Worm (Caenorhabditis elegans) whole organism, L2 larva: ENCODE data around the gene T16A9.3.

Experiments
- C34F6.9 ChIP-seq: fragments of 150-350 bp; optimal IDR thresholded peaks from 2 replicates; lab custom pipeline; 2014; ENCODE audit warnings: missing biosample characterization, missing genetic modification characterization
- F13H6.1 ChIP-seq: sonication (generic microtip); optimal IDR thresholded peaks from 2 replicates; lab custom pipeline; 2016; ENCODE audit warnings: missing genetic modification characterization, missing compliant biosample characterization
- Y55F3AM.14 ChIP-seq: fragments of 200-800 bp; sonication (Bioruptor generic); optimal IDR thresholded peaks from 2 replicates; lab custom pipeline; 2018; ENCODE audit warnings: mild to moderate bottlenecking, missing genetic modification characterization, missing compliant biosample characterization
- ZK546.5 ChIP-seq: sonication (generic microtip); optimal IDR thresholded peaks from 2 replicates; lab custom pipeline; 2017; ENCODE audit warnings: missing biosample characterization, missing genetic modification characterization
- alr-1 ChIP-seq: fragments of 150-350 bp; optimal IDR thresholded peaks from 2 replicates; lab custom pipeline; 2014; ENCODE audit warnings: missing biosample characterization, missing genetic modification characterization
- aly-2 ChIP-seq: fragments of 150-350 bp; optimal IDR thresholded peaks from 2 replicates; lab custom pipeline; 2014; ENCODE audit warnings: missing biosample characterization, missing genetic modification characterization
- ama-1 ChIP-seq: fragments of 150-350 bp; optimal IDR thresholded peaks from 2 replicates; lab custom pipeline; 2018; ENCODE audit warnings: inconsistent platforms
- blmp-1 ChIP-seq: sonication (generic microtip); optimal IDR thresholded peaks from 2 replicates; lab custom pipeline; 2017; ENCODE audit warnings: missing genetic modification characterization, mild to moderate bottlenecking, missing compliant biosample characterization, antibody characterized with exemption, moderate library complexity; ENCODE audit not compliant: insufficient read depth
- ceh-16 ChIP-seq: fragments of 150-350 bp; optimal IDR thresholded peaks from 2 replicates; lab custom pipeline; 2014; ENCODE audit warnings: missing biosample characterization, missing genetic modification characterization
- ceh-82 ChIP-seq: fragments of 150-350 bp; optimal IDR thresholded peaks from 2 replicates; lab custom pipeline; 2014; ENCODE audit warnings: missing biosample characterization, missing genetic modification characterization
- crh-2 ChIP-seq: sonication (generic microtip); optimal IDR thresholded peaks from 2 replicates; lab custom pipeline; 2017; ENCODE audit warnings: missing biosample characterization, missing genetic modification characterization
- egl-27 ChIP-seq: sonication (generic microtip); optimal IDR thresholded peaks from 3 replicates; lab custom pipeline; 2017; ENCODE audit warnings: missing biosample characterization, missing genetic modification reagents, missing genetic modification characterization
- elt-1 ChIP-seq: fragments of 150-350 bp; optimal IDR thresholded peaks from 2 replicates; lab custom pipeline; 2014; ENCODE audit warnings: missing biosample characterization, missing genetic modification characterization
- elt-3 ChIP-seq: sonication (generic microtip); optimal IDR thresholded peaks from 2 replicates; lab custom pipeline; 2017; ENCODE audit warnings: missing biosample characterization, missing genetic modification characterization
- fos-1 ChIP-seq: fragments of 150-350 bp; optimal IDR thresholded peaks from 2 replicates; lab custom pipeline; 2014; ENCODE audit warnings: missing biosample characterization, missing genetic modification characterization
- gmeb-1 ChIP-seq: fragments of 150-350 bp; optimal IDR thresholded peaks from 2 replicates; lab custom pipeline; 2014; ENCODE audit warnings: missing biosample characterization, missing genetic modification characterization
- lin-11 ChIP-seq: fragments of 150-350 bp; sonication (generic microtip); optimal IDR thresholded peaks from 2 replicates; lab custom pipeline; 2014; ENCODE audit warnings: missing biosample characterization, missing genetic modification characterization, inconsistent platforms, mixed read lengths
- lin-13 ChIP-seq: fragments of 150-350 bp; optimal IDR thresholded peaks from 2 replicates; lab custom pipeline; 2014; ENCODE audit warnings: missing biosample characterization, missing genetic modification reagents, missing genetic modification characterization
- lsy-2 ChIP-seq, 2 experiments: fragments of 150-350 bp in 1 of 2; sonication (generic microtip) in 1 of 2; optimal IDR thresholded peaks; 2 replicates each; lab custom pipeline; 2014 to 2017; ENCODE audit warnings: missing biosample characterization in 2 of 2, missing genetic modification characterization in 2 of 2
- mdl-1 ChIP-seq, 2 experiments: fragments of 150-350 bp in 1 of 2; sonication (generic microtip) in 1 of 2; optimal IDR thresholded peaks; 2 replicates each; lab custom pipeline; 2017; ENCODE audit warnings: missing biosample characterization in 2 of 2, missing genetic modification characterization in 2 of 2
- nhr-10 ChIP-seq: sonication (generic microtip); optimal IDR thresholded peaks from 2 replicates; lab custom pipeline; 2017; ENCODE audit warnings: missing biosample characterization, missing genetic modification characterization
- nhr-11 ChIP-seq: fragments of 150-350 bp; optimal IDR thresholded peaks from 2 replicates; lab custom pipeline; 2014; ENCODE audit warnings: missing biosample characterization, missing genetic modification characterization
- nhr-12 ChIP-seq: fragments of 150-350 bp; optimal IDR thresholded peaks from 2 replicates; lab custom pipeline; 2014; ENCODE audit warnings: missing biosample characterization, missing genetic modification characterization
- nhr-129 ChIP-seq: fragments of 150-350 bp; optimal IDR thresholded peaks from 2 replicates; lab custom pipeline; 2014; ENCODE audit warnings: missing biosample characterization, missing genetic modification characterization
- nhr-21 ChIP-seq: fragments of 150-350 bp; optimal IDR thresholded peaks from 2 replicates; lab custom pipeline; 2014; ENCODE audit warnings: missing biosample characterization, missing genetic modification characterization
- nhr-23 ChIP-seq: fragments of 150-350 bp; optimal IDR thresholded peaks from 2 replicates; lab custom pipeline; 2014; ENCODE audit warnings: missing biosample characterization, missing genetic modification reagents, missing genetic modification characterization
- nhr-237 ChIP-seq: fragments of 150-350 bp; optimal IDR thresholded peaks from 2 replicates; lab custom pipeline; 2014; ENCODE audit warnings: missing biosample characterization, missing genetic modification characterization
- nhr-25 ChIP-seq: fragments of 150-350 bp; sonication (generic microtip); optimal IDR thresholded peaks from 3 replicates; lab custom pipeline; 2014; ENCODE audit warnings: missing biosample characterization, missing genetic modification characterization
- nhr-6 ChIP-seq: fragments of 150-350 bp; optimal IDR thresholded peaks from 2 replicates; lab custom pipeline; 2014; ENCODE audit warnings: missing biosample characterization, missing genetic modification characterization
- nhr-77 ChIP-seq: fragments of 150-350 bp; optimal IDR thresholded peaks from 2 replicates; lab custom pipeline; 2014; ENCODE audit warnings: missing biosample characterization, missing genetic modification characterization
- peb-1 ChIP-seq: fragments of 150-350 bp; optimal IDR thresholded peaks from 2 replicates; lab custom pipeline; 2014; ENCODE audit warnings: missing biosample characterization, missing genetic modification characterization
- sem-4 ChIP-seq: fragments of 150-350 bp; optimal IDR thresholded peaks from 2 replicates; lab custom pipeline; 2014; ENCODE audit warnings: missing biosample characterization, missing genetic modification reagents, missing genetic modification characterization
- skn-1 ChIP-seq: sonication (generic microtip); optimal IDR thresholded peaks from 2 replicates; lab custom pipeline; 2017; ENCODE audit warnings: missing biosample characterization, missing genetic modification characterization
- sma-3 ChIP-seq: sonication (generic microtip); optimal IDR thresholded peaks from 2 replicates; lab custom pipeline; 2016; ENCODE audit warnings: missing genetic modification reagents, missing genetic modification characterization, missing compliant biosample characterization
- sma-9 ChIP-seq, 2 experiments: fragments of 150-350 bp in 1 of 2; sonication (generic microtip) in 1 of 2; optimal IDR thresholded peaks; 2 replicates each; lab custom pipeline; 2014 to 2016; ENCODE audit warnings: missing genetic modification characterization in 2 of 2, mild to moderate bottlenecking in 1 of 2, missing biosample characterization in 1 of 2, missing compliant biosample characterization in 1 of 2, missing genetic modification reagents in 1 of 2, moderate library complexity in 1 of 2
- snpc-4 ChIP-seq: fragments of 150-350 bp; optimal IDR thresholded peaks from 2 replicates; lab custom pipeline; 2014; ENCODE audit warnings: missing biosample characterization, missing genetic modification characterization
- unc-39 ChIP-seq: fragments of 150-350 bp; optimal IDR thresholded peaks from 2 replicates; lab custom pipeline; 2014; ENCODE audit warnings: missing biosample characterization, missing genetic modification characterization
- unc-55 ChIP-seq: fragments of 150-350 bp; sonication (generic microtip); optimal IDR thresholded peaks from 3 replicates; lab custom pipeline; 2014; ENCODE audit warnings: missing biosample characterization, missing genetic modification reagents, missing genetic modification characterization
- unc-62 ChIP-seq: fragments of 150-350 bp; optimal IDR thresholded peaks from 2 replicates; lab custom pipeline; 2014; ENCODE audit warnings: missing biosample characterization, missing genetic modification reagents, missing genetic modification characterization
- zag-1 ChIP-seq: fragments of 150-350 bp; optimal IDR thresholded peaks from 2 replicates; lab custom pipeline; 2014; ENCODE audit warnings: missing biosample characterization, missing genetic modification characterization
- ztf-11 ChIP-seq: sonication (generic microtip); optimal IDR thresholded peaks from 2 replicates; lab custom pipeline; 2017; ENCODE audit warnings: missing biosample characterization, missing genetic modification characterization

T16A9.3 gene

ce11 chrV:14182860-14183259, 22.5 kb upstream of the T16A9.3 start, which contains the start of gene cest-2.3:
Gene cest-2.3, minus strand, starts transcription at chrV:14182960.
- TF ChIP-seq nhr-77 (no peak), nhr-6 (no peak), nhr-12 (tag; lab: Kevin White, UChicago) (no peak), elt-3 (no peak), gmeb-1 (tag; lab: Kevin White, UChicago) (no peak), sma-3 (GFP tag; lab: Kevin White, UChicago) (no peak), ceh-82 (tag; lab: Kevin White, UChicago) (no peak), unc-62 (no peak), mdl-1 (tag; optimal IDR thresholded peaks at IDR 0.05; lab: Kevin White, UChicago) (no peak), nhr-21 (no peak), nhr-23 (tag; lab: Kevin White, UChicago) (no peak), elt-1 (no peak), sma-9 (GFP tag; optimal IDR thresholded peaks at IDR 0.05; lab: Kevin White, UChicago) (no peak), sma-9 (tag; optimal IDR thresholded peaks at IDR 0.05; lab: Kevin White, UChicago) (no peak), alr-1 (tag; lab: Kevin White, UChicago) (no peak), skn-1 (tag; lab: Kevin White, UChicago) (no peak), zag-1 (no peak), nhr-11 (tag; lab: Kevin White, UChicago) (no peak), ZK546.5 (tag; lab: Kevin White, UChicago) (no peak), ceh-16 (no peak), crh-2 (tag; lab: Kevin White, UChicago) (no peak)

DNA sequence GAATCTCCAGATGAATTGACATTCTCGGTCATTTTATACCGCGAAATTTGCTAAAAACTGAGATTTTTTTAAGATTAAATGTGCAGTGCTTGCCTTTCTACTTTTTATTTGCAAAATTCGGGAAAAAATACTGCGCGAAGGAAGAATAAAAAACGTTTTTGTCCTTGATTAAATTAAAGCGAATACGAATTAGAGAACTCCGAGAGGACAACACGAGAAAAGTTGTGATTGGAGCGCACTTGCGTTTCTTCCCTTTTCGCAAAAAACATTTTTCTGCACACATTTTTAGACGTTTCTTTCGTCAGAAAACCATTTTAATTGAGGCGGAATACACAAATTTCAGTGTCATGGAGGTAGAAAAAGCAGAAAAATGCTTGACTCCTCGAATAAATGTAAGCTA, 19.9 kb upstream of the T16A9.3 start, which contains the start of the genes trm-1 and ints-2:
Gene trm-1 (minus strand): TSS at position 175 of the 400 bp plus-strand sequence.
Gene ints-2 (plus strand): TSS at position 249 of the 400 bp plus-strand sequence.
- TF ChIP-seq alr-1 (tag; lab: Kevin White, UChicago), result no peak
- TF ChIP-seq unc-55 (GFP tag; lab: Kevin White, UChicago), result peak; percentile 82
- no peak for TF ChIP-seq nhr-12 (tag; lab: Kevin White, UChicago)
- no peak for TF ChIP-seq nhr-77
- TF ChIP-seq ztf-11 (tag; lab: Kevin White, UChicago), result no peak
- TF ChIP-seq snpc-4 (tag; lab: Kevin White, UChicago), result no peak
- TF ChIP-seq zag-1, result peak; percentile 42
- TF ChIP-seq lin-13 (GFP tag; lab: Kevin White, UChicago), result peak; percentile 56
- TF ChIP-seq egl-27, result peak; percentile 65
- peak; percentile 63 for TF ChIP-seq sma-9 (GFP tag; optimal IDR thresholded peaks at IDR 0.05; lab: Kevin White, UChicago)
- no peak for TF ChIP-seq sma-9 (tag; optimal IDR thresholded peaks at IDR 0.05; lab: Kevin White, UChicago)
- TF ChIP-seq Y55F3AM.14 (GFP tag; lab: Kevin White, UChicago), result no peak
- TF ChIP-seq skn-1 (tag; lab: Kevin White, UChicago), result no peak
- no peak for TF ChIP-seq peb-1 (tag; lab: Kevin White, UChicago)
- TF ChIP-seq nhr-25 (tag; lab: Kevin White, UChicago), result peak; percentile 68
- TF ChIP-seq crh-2 (tag; lab: Kevin White, UChicago), result peak; percentile 64
- peak; percentile 13 for TF ChIP-seq nhr-10 (tag; lab: Kevin White, UChicago)
- no peak for TF ChIP-seq ZK546.5 (tag; lab: Kevin White, UChicago)
- TF ChIP-seq unc-62, result no peak
- TF ChIP-seq C34F6.9 (tag; lab: Kevin White, UChicago), result peak; percentile 86
- no peak for TF ChIP-seq unc-39 (tag; lab: Kevin White, UChicago)
- no peak for TF ChIP-seq ceh-16
- TF ChIP-seq blmp-1 (tag; lab: Kevin White, UChicago), result no peak
- TF ChIP-seq fos-1 (tag; lab: Kevin White, UChicago), result peak; percentile 30
- no peak for TF ChIP-seq elt-1
- TF ChIP-seq elt-3, result no peak
- TF ChIP-seq lsy-2 (tag; optimal IDR thresholded peaks at IDR 0.05; lab: Kevin White, UChicago), result peak; percentile 60 to 80
- TF ChIP-seq aly-2, result no peak
- TF ChIP-seq sma-3 (GFP tag; lab: Kevin White, UChicago), result peak; percentile 51
- no peak for TF ChIP-seq nhr-6
- TF ChIP-seq gmeb-1 (tag; lab: Kevin White, UChicago), result peak; percentile 73
- no peak for TF ChIP-seq nhr-23 (tag; lab: Kevin White, UChicago)
- TF ChIP-seq ama-1 (lab: Kevin White, UChicago), result peak; percentile 25
- peak; percentile 22 for TF ChIP-seq sem-4 (tag; lab: Kevin White, UChicago)
- TF ChIP-seq ceh-82 (tag; lab: Kevin White, UChicago), result no peak
- TF ChIP-seq nhr-237 (tag; lab: Kevin White, UChicago), result no peak
- peak; percentile 60 for TF ChIP-seq nhr-129
- TF ChIP-seq lin-11 (tag; lab: Kevin White, UChicago), result no peak
- peak; percentile 45 for TF ChIP-seq F13H6.1 (tag; lab: Kevin White, UChicago)
